Fruit fly (Drosophila melanogaster): ENCODE measurements around the gene aay.

The aay gene

DNA sequence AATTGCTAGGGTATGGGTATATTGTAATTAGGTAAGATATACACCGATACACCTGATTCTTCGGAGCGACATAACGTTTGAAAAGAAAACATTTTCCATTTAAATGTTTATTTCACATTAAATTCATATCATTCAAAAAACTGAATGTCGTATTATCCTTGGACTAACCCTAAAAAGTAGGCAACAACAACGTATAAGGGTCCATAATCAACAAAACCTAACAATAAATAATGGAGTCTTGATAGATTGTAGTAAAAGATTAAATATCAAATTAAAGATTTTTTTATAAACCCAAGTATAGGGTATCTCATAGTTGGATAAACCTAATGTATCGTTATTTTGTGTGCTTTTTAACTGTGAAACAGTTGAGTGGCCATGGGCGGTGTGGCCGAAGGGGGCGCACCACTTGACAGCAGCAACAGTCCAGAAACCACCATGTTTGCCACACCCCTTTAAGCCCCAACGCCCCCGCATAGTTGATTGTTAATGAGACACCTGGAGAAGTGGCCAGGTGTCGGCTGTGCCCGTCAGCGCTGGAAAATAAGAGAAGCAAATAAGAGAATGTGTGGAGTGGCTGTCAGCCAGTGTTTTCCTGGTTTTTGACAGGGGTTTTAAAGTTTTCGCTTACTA is 45.3 kb downstream of the aay start (continued):
- TF ChIP-seq H15 (GFP tag; IDR thresholded peaks at IDR 0.05) (no peak), CG18599 (GFP tag; optimal IDR thresholded peaks at IDR 0.05) (peak; percentile 43), tll (GFP tag; optimal IDR thresholded peaks at IDR 0.05) (no peak), CG33557 (GFP tag; optimal IDR thresholded peaks at IDR 0.05) (no peak), Six4 (GFP tag; optimal IDR thresholded peaks at IDR 0.05) (no peak), GATAe (GFP tag; conservative IDR thresholded peaks at IDR 0.05) (no peak), CG34224 (GFP tag; IDR thresholded peaks at IDR 0.05; ENCODE audit: partially characterized antibody) (no peak), CG7357 (GFP tag; IDR thresholded peaks at IDR 0.05) (no peak), CG2202 (tag; optimal IDR thresholded peaks at IDR 0.05) (no peak), CG18476 (GFP tag; optimal IDR thresholded peaks at IDR 0.05) (no peak), hth (optimal IDR thresholded peaks at IDR 0.05) (no peak), CG8281 (tag; optimal IDR thresholded peaks at IDR 0.05) (no peak), Fer2 (tag; optimal IDR thresholded peaks at IDR 0.05) (no peak), CG30403 (GFP tag; optimal IDR thresholded peaks at IDR 0.05) (peak; percentile 36), ewg (GFP tag; optimal IDR thresholded peaks at IDR 0.05) (no peak), zfh2 (GFP tag; optimal IDR thresholded peaks at IDR 0.05) (no peak), HLHmδ (GFP tag; optimal IDR thresholded peaks at IDR 0.05) (no peak), TFAM (GFP tag; optimal IDR thresholded peaks at IDR 0.05) (no peak), CG9817 (tag; optimal IDR thresholded peaks at IDR 0.05) (no peak), H2.0 (GFP tag; IDR thresholded peaks at IDR 0.05) (no peak), CG3838 (GFP tag; optimal IDR thresholded peaks at IDR 0.05) (no peak), Sry-δ (GFP tag; optimal IDR thresholded peaks at IDR 0.05) (no peak), sens (GFP tag) (peak; percentile 82), C15 (GFP tag; IDR thresholded peaks at IDR 0.05) (no peak), ftz-f1 (GFP tag; optimal IDR thresholded peaks at IDR 0.05) (no peak), stc (GFP tag; IDR thresholded peaks at IDR 0.05) (no peak), Nf-YC (tag; optimal IDR thresholded peaks at IDR 0.05) (no peak), Fer1 (GFP tag; optimal IDR thresholded peaks at IDR 0.05) (peak; percentile 44), Ada2b (GFP tag; IDR thresholded peaks at IDR 0.05) (no peak), CG1603 (tag; optimal IDR thresholded peaks at IDR 0.05) (no peak), gsb-n (tag; optimal IDR thresholded peaks at IDR 0.05) (no peak), zfh1 (GFP tag; IDR thresholded peaks at IDR 0.05) (no peak), CG8388 (GFP tag; optimal IDR thresholded peaks at IDR 0.05) (no peak), dati (GFP tag; IDR thresholded peaks at IDR 0.05) (no peak), zen (tag; optimal IDR thresholded peaks at IDR 0.05) (no peak), CG12071 (GFP tag; optimal IDR thresholded peaks at IDR 0.05) (no peak), CG9932 (GFP tag; IDR thresholded peaks at IDR 0.05) (peak; percentile 12; the same call in 1 of the 2 replicates), Nf-YB (GFP tag; optimal IDR thresholded peaks at IDR 0.05) (no peak), ab (GFP tag; optimal IDR thresholded peaks at IDR 0.05) (no peak), chn (GFP tag; optimal IDR thresholded peaks at IDR 0.05) (no peak), kni (GFP tag; optimal IDR thresholded peaks at IDR 0.05) (no peak), NfI (GFP tag; optimal IDR thresholded peaks at IDR 0.05) (peak; percentile 7), crc (GFP tag; optimal IDR thresholded peaks at IDR 0.05) (no peak), Rx (GFP tag; IDR thresholded peaks at IDR 0.05) (no peak), YL-1 (GFP tag; optimal IDR thresholded peaks at IDR 0.05) (no peak), en (GFP tag; optimal IDR thresholded peaks at IDR 0.05) (no peak), CG6791 (GFP tag; IDR thresholded peaks at IDR 0.05; ENCODE audit: partially characterized antibody) (no peak), fru (optimal IDR thresholded peaks at IDR 0.05) (no peak), CG11456 (GFP tag; IDR thresholded peaks at IDR 0.05) (no peak), CG4328 (GFP tag; optimal IDR thresholded peaks at IDR 0.05) (no peak), danr (GFP tag; IDR thresholded peaks at IDR 0.05) (no peak), CG7271 (tag; optimal IDR thresholded peaks at IDR 0.05) (no peak)

Measured in whole organism, embryonic.